1 fruit fly cellular context compared by ENCODE assay signal in the genomic region with DNA sequence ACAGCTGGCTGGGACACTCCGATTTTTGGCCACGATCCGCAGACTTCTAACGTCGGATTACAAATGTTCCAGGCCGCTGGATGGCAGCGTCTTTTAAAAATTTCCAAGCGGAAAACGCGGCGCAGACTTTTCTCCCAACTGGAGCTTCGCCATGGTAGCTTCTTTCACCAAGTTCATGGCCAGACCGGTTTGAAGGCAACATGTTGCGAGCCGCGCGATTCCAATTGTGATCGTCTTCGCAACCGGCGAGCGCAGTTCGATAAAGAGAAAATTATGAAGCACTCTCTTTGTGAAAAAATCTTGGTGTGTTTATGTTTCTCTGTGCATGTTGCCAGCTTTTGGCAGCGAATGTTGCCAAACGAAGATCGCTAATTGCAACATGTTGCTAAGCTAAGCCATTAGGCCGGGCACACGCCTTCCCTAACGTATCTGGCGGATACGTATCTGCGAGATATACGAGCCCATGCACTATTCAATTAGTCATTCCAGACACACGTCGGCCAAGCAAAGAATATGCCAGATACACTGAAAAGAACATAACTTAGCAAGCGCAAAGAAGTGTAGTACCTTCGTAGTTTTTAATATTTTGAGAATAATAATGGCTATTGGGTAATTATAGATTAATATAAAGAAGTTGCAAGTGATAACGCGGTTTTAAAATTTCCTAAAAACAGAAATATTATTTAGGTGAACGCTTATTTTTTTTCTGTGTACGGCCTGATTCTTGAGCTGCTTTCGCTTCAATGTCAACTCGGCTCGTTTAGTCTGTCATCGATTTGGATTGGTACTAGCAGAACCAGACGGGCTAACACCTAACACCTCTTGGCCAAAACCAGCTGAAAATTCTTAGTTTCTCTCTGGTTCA.
A peak's percentile ranks its signal among the peaks of the same experiment; 100 is the strongest.
TF ChIP-seq lines count a peak whose summit lies in the region.

Gene dsx-c73A, minus strand, starts transcription at position 72 of the 865 bp plus-strand sequence.

TF ChIP-seq in whole organism, embryonic, 481 proteins besides CTCF, POLR2A, EP300 and RAD21 (continued from another document):
- TF ChIP-seq CG1529 (GFP tag; optimal IDR thresholded peaks at IDR 0.05; lab: Kevin White, UChicago) (peak; percentile 29), CG6254 (GFP tag; optimal IDR thresholded peaks at IDR 0.05; lab: Kevin White, UChicago) (peak; percentile 35), amos (GFP tag; IDR thresholded peaks at IDR 0.05; lab: Robert Waterston, UW; ENCODE audit: partially characterized antibody) (no peak), CG11398 (GFP tag; optimal IDR thresholded peaks at IDR 0.05; lab: Kevin White, UChicago) (no peak), bcd (GFP tag; optimal IDR thresholded peaks at IDR 0.05; lab: Kevin White, UChicago) (peak; percentile 5), CG8924 (tag; optimal IDR thresholded peaks at IDR 0.05; lab: Kevin White, UChicago) (peak; percentile 32), tgo (GFP tag; IDR thresholded peaks at IDR 0.05; lab: Robert Waterston, UW) (peak; percentile 35; the same call in 2 of the 3 replicates), kni (GFP tag; optimal IDR thresholded peaks at IDR 0.05; lab: Kevin White, UChicago) (peak; percentile 45), CG2116 (GFP tag; optimal IDR thresholded peaks at IDR 0.05; lab: Kevin White, UChicago) (no peak), fd3F (GFP tag; optimal IDR thresholded peaks at IDR 0.05; lab: Kevin White, UChicago) (no peak), CG13287 (GFP tag; IDR thresholded peaks at IDR 0.05; lab: Robert Waterston, UW; ENCODE audit: partially characterized antibody) (0 out of 2 replicates have a peak, but pooled peaks have one; percentile 31), ato (GFP tag; IDR thresholded peaks at IDR 0.05; lab: Robert Waterston, UW; ENCODE audit: partially characterized antibody) (no peak), CG13775 (GFP tag; optimal IDR thresholded peaks at IDR 0.05; lab: Kevin White, UChicago) (peak; percentile 38), hb (GFP tag; IDR thresholded peaks at IDR 0.05; lab: Robert Waterston, UW; ENCODE audit: partially characterized antibody) (no peak), tin (GFP tag; optimal IDR thresholded peaks at IDR 0.05; lab: Kevin White, UChicago) (peak; percentile 25), sim (GFP tag; IDR thresholded peaks at IDR 0.05; lab: Robert Waterston, UW) (0 out of 2 replicates have a peak, but pooled peaks have one; percentile 36), bsh (GFP tag; optimal IDR thresholded peaks at IDR 0.05; lab: Kevin White, UChicago) (peak; percentile 59 to 80), tll (GFP tag; optimal IDR thresholded peaks at IDR 0.05; lab: Kevin White, UChicago) (no peak), lola (GFP tag; optimal IDR thresholded peaks at IDR 0.05; lab: Kevin White, UChicago) (peak in 1 of 3 experiments; percentile 74), Ets97D (GFP tag; optimal IDR thresholded peaks at IDR 0.05; lab: Kevin White, UChicago) (no peak), so (GFP tag; IDR thresholded peaks at IDR 0.05; lab: Robert Waterston, UW) (0 out of 3 replicates have a peak, but pooled peaks have one; percentile 21), CG6683 (GFP tag; optimal IDR thresholded peaks at IDR 0.05; lab: Kevin White, UChicago) (no peak), lilli (GFP tag; optimal IDR thresholded peaks at IDR 0.05; lab: Kevin White, UChicago) (peak; percentile 27), CG9727 (GFP tag; optimal IDR thresholded peaks at IDR 0.05; lab: Kevin White, UChicago) (peak; percentile 35), Chrac-16 (GFP tag; optimal IDR thresholded peaks at IDR 0.05; lab: Kevin White, UChicago) (peak; percentile 25), CG10321 (GFP tag; IDR thresholded peaks at IDR 0.05; lab: Robert Waterston, UW) (no peak), CG1647 (GFP tag; optimal IDR thresholded peaks at IDR 0.05; lab: Kevin White, UChicago) (no peak), CG4404 (GFP tag; IDR thresholded peaks at IDR 0.05; lab: Robert Waterston, UW) (0 out of 2 replicates have a peak, but pooled peaks have one; percentile 7), dpn (GFP tag; optimal IDR thresholded peaks at IDR 0.05; lab: Kevin White, UChicago) (peak in 1 of 2 experiments; percentile 29), Abd-B (GFP tag; optimal IDR thresholded peaks at IDR 0.05; lab: Kevin White, UChicago) (peak; percentile 33), nmo (GFP tag; optimal IDR thresholded peaks at IDR 0.05; lab: Kevin White, UChicago) (peak; percentile 66), CG10979 (tag; optimal IDR thresholded peaks at IDR 0.05; lab: Kevin White, UChicago) (peak; percentile 71), Hr78 (GFP tag; optimal IDR thresholded peaks at IDR 0.05; lab: Kevin White, UChicago) (peak in 1 of 2 experiments; percentile 8), CG33557 (GFP tag; optimal IDR thresholded peaks at IDR 0.05; lab: Kevin White, UChicago) (no peak)
